Fruit fly (Drosophila melanogaster) whole organism, embryonic: ENCODE data around the gene kkv.

Source experiments
- Antp ChIP-seq: fragments of 200-800 bp; sonication (Bioruptor generic); optimal IDR thresholded peaks from 3 replicates; lab custom pipeline; 2016; ENCODE audit warnings: missing biosample characterization, missing genetic modification characterization
- Asciz ChIP-seq: fragments of 200-800 bp; sonication (Bioruptor generic); optimal IDR thresholded peaks from 2 replicates; lab custom pipeline; 2017; ENCODE audit warnings: missing biosample characterization, mild to moderate bottlenecking, missing genetic modification characterization, missing genetic modification reagents
- CG10462 ChIP-seq: fragments of 200-800 bp; sonication (Bioruptor generic); optimal IDR thresholded peaks from 2 replicates; lab custom pipeline; 2016; ENCODE audit warnings: missing biosample characterization, missing genetic modification characterization
- CG10543 ChIP-seq: fragments of 200-800 bp; sonication (Bioruptor generic); optimal IDR thresholded peaks from 3 replicates; lab custom pipeline; 2017; ENCODE audit warnings: missing biosample characterization, mild to moderate bottlenecking, missing genetic modification characterization, moderate library complexity
- CG13424 ChIP-seq: fragments of 200-800 bp; sonication (Bioruptor generic); optimal IDR thresholded peaks from 2 replicates; lab custom pipeline; 2019; ENCODE audit warnings: missing biosample characterization, mild to moderate bottlenecking, missing genetic modification characterization, moderate library complexity
- CG14710 ChIP-seq: fragments of 200-800 bp; sonication (Bioruptor generic); optimal IDR thresholded peaks from 3 replicates; lab custom pipeline; 2019; ENCODE audit warnings: missing biosample characterization, mild to moderate bottlenecking, missing genetic modification characterization, moderate library complexity
- CG15011 ChIP-seq: fragments of 200-800 bp; sonication (Bioruptor generic); optimal IDR thresholded peaks from 3 replicates; lab custom pipeline; 2018; ENCODE audit warnings: missing biosample characterization, mild to moderate bottlenecking, missing genetic modification characterization
- CG16815 ChIP-seq: fragments of 200-800 bp; sonication (Bioruptor generic); optimal IDR thresholded peaks from 3 replicates; lab custom pipeline; 2017; ENCODE audit warnings: missing biosample characterization, mild to moderate bottlenecking, missing genetic modification characterization
- CG17328 ChIP-seq: fragments of 200-800 bp; sonication (Bioruptor generic); IDR thresholded peaks from 2 replicates; pipeline ENCODE4 v1.3.6; 2022; ENCODE audit warnings: missing biosample characterization, missing genetic modification characterization
- CG17829 ChIP-seq: fragments of 200-800 bp; optimal IDR thresholded peaks from 2 replicates; lab custom pipeline; 2019; ENCODE audit warnings: missing biosample characterization, mild to moderate bottlenecking, missing genetic modification characterization, moderate library complexity
- CG17912 ChIP-seq: fragments of 200-800 bp; sonication (Bioruptor generic); optimal IDR thresholded peaks from 2 replicates; lab custom pipeline; 2018; ENCODE audit warnings: missing biosample characterization, mild to moderate bottlenecking, missing genetic modification characterization
- CG18476 ChIP-seq: fragments of 200-800 bp; sonication (Bioruptor generic); optimal IDR thresholded peaks from 2 replicates; lab custom pipeline; 2016; ENCODE audit warnings: missing biosample characterization, mild to moderate bottlenecking, missing genetic modification characterization
- CG2712 ChIP-seq: fragments of 200-800 bp; optimal IDR thresholded peaks from 3 replicates; lab custom pipeline; 2019; ENCODE audit warnings: missing biosample characterization, mild to moderate bottlenecking, missing genetic modification characterization, moderate library complexity
- CG30431 ChIP-seq: fragments of 200-800 bp; sonication (Bioruptor generic); optimal IDR thresholded peaks from 2 replicates; lab custom pipeline; 2017; ENCODE audit warnings: missing biosample characterization, missing genetic modification characterization
- CG3281 ChIP-seq: fragments of 200-800 bp; sonication (Bioruptor generic); optimal IDR thresholded peaks from 3 replicates; lab custom pipeline; 2017; ENCODE audit warnings: missing biosample characterization, mild to moderate bottlenecking, missing genetic modification characterization
- CG4328 ChIP-seq: fragments of 200-800 bp; sonication (Bioruptor generic); optimal IDR thresholded peaks from 3 replicates; lab custom pipeline; 2017; ENCODE audit warnings: missing biosample characterization, missing genetic modification reagents, missing genetic modification characterization
- CG6854 ChIP-seq: fragments of 200-800 bp; sonication (Bioruptor generic); optimal IDR thresholded peaks from 3 replicates; lab custom pipeline; 2017; ENCODE audit warnings: missing biosample characterization, mild to moderate bottlenecking, missing genetic modification characterization
- CG7556 ChIP-seq: fragments of 200-800 bp; sonication (Bioruptor generic); optimal IDR thresholded peaks from 2 replicates; lab custom pipeline; 2017; ENCODE audit warnings: missing biosample characterization, mild to moderate bottlenecking, missing genetic modification characterization
- CG8281 ChIP-seq: fragments of 200-800 bp; sonication (Bioruptor generic); optimal IDR thresholded peaks from 2 replicates; lab custom pipeline; 2018; ENCODE audit warnings: missing biosample characterization, mild to moderate bottlenecking, missing genetic modification characterization, moderate library complexity
- CG9876 ChIP-seq: fragments of 200-800 bp; sonication (Bioruptor generic); optimal IDR thresholded peaks from 2 replicates; lab custom pipeline; 2016; ENCODE audit warnings: missing biosample characterization, missing genetic modification characterization
- D ChIP-seq, 2 experiments: fragments of 200-800 bp in 1 of 2; fragments of >200 bp in 1 of 2; sonication (Bioruptor generic) in 1 of 2; optimal IDR thresholded peaks; 2 replicates in 1 of 2; 3 replicates in 1 of 2; lab custom pipeline; 2017; ENCODE audit warnings: mild to moderate bottlenecking in 1 of 2, missing biosample characterization in 1 of 2, missing genetic modification characterization in 1 of 2, missing genetic modification reagents in 1 of 2
- Dbx ChIP-seq: fragments of 200-800 bp; sonication (Bioruptor generic); IDR thresholded peaks from 3 replicates; pipeline ENCODE4 v1.3.6; 2022; ENCODE audit warnings: missing biosample characterization, missing genetic modification characterization
- GATAe ChIP-seq: fragments of 200-800 bp; sonication (Bioruptor generic); conservative IDR thresholded peaks from 2 replicates; pipeline ENCODE4 v1.3.6; 2022; ENCODE audit warnings: missing biosample characterization, missing genetic modification characterization
- Gsc ChIP-seq: fragments of 200-800 bp; sonication (Bioruptor generic); IDR thresholded peaks from 2 replicates; pipeline ENCODE4 v1.3.6; 2022; ENCODE audit warnings: missing biosample characterization, missing genetic modification characterization
- Gug ChIP-seq: fragments of 200-800 bp; sonication (Bioruptor generic); IDR thresholded peaks from 4 replicates; pipeline ENCODE4 v1.3.6; 2022; ENCODE audit warnings: missing biosample characterization, missing genetic modification characterization
- H2.0 ChIP-seq: fragments of 200-800 bp; sonication (Bioruptor generic); IDR thresholded peaks from 2 replicates; pipeline ENCODE4 v1.3.6; 2022; ENCODE audit warnings: missing biosample characterization, missing genetic modification characterization
- HHEX ChIP-seq: fragments of 200-800 bp; sonication (Bioruptor generic); optimal IDR thresholded peaks from 3 replicates; lab custom pipeline; 2017; ENCODE audit warnings: missing biosample characterization, mild to moderate bottlenecking, missing genetic modification characterization, missing genetic modification reagents
- Max ChIP-seq: fragments of 200-800 bp; sonication (Bioruptor generic); optimal IDR thresholded peaks from 2 replicates; lab custom pipeline; 2016; ENCODE audit warnings: missing biosample characterization, mild to moderate bottlenecking, missing genetic modification characterization
- NfI ChIP-seq: fragments of 200-800 bp; sonication (Bioruptor generic); optimal IDR thresholded peaks from 3 replicates; lab custom pipeline; 2018; ENCODE audit warnings: missing biosample characterization, mild to moderate bottlenecking, missing genetic modification characterization, moderate library complexity
- Oaz ChIP-seq: fragments of 200-800 bp; sonication (Bioruptor generic); IDR thresholded peaks from 2 replicates; pipeline ENCODE4 v1.3.6; 2022; ENCODE audit warnings: missing biosample characterization, missing genetic modification characterization
- Sox100B ChIP-seq: fragments of 200-800 bp; sonication (Bioruptor generic); optimal IDR thresholded peaks from 3 replicates; lab custom pipeline; 2018; ENCODE audit warnings: missing biosample characterization, mild to moderate bottlenecking, missing genetic modification characterization
- Sry-δ ChIP-seq: fragments of 200-800 bp; sonication (Bioruptor generic); optimal IDR thresholded peaks from 2 replicates; lab custom pipeline; 2016; ENCODE audit warnings: missing biosample characterization, missing genetic modification characterization
- Xbp1 ChIP-seq: fragments of 200-800 bp; sonication (Bioruptor generic); optimal IDR thresholded peaks from 3 replicates; lab custom pipeline; 2016; ENCODE audit warnings: missing biosample characterization, mild to moderate bottlenecking, missing genetic modification characterization
- bbx ChIP-seq: fragments of 200-800 bp; sonication (Bioruptor generic); IDR thresholded peaks from 2 replicates; pipeline ENCODE4 v1.3.6; 2022; ENCODE audit warnings: missing biosample characterization, missing genetic modification characterization; ENCODE audit not compliant: partially characterized antibody
- btn ChIP-seq: fragments of 200-800 bp; sonication (Bioruptor generic); optimal IDR thresholded peaks from 2 replicates; lab custom pipeline; 2016; ENCODE audit warnings: missing biosample characterization, missing genetic modification characterization
- cwo ChIP-seq: fragments of 200-800 bp; sonication (Bioruptor generic); optimal IDR thresholded peaks from 3 replicates; lab custom pipeline; 2017; ENCODE audit warnings: missing biosample characterization, missing genetic modification characterization, mild to moderate bottlenecking, moderate library complexity, missing genetic modification reagents
- dimm ChIP-seq: fragments of 200-800 bp; sonication (Bioruptor generic); IDR thresholded peaks from 2 replicates; pipeline ENCODE4 v1.3.6; 2022; ENCODE audit warnings: missing biosample characterization, missing genetic modification characterization
- emc ChIP-seq: fragments of 200-800 bp; sonication (Bioruptor generic); optimal IDR thresholded peaks from 2 replicates; lab custom pipeline; 2016; ENCODE audit warnings: missing biosample characterization, missing genetic modification characterization
- ems ChIP-seq: fragments of 200-800 bp; sonication (Bioruptor generic); optimal IDR thresholded peaks from 3 replicates; lab custom pipeline; 2016; ENCODE audit warnings: missing biosample characterization, missing genetic modification characterization
- fd96Cb ChIP-seq: fragments of 200-800 bp; sonication (Bioruptor generic); optimal IDR thresholded peaks from 2 replicates; lab custom pipeline; 2018; ENCODE audit warnings: missing biosample characterization, mild to moderate bottlenecking, missing genetic modification characterization, moderate library complexity
- gem ChIP-seq: fragments of 200-800 bp; sonication (Bioruptor generic); optimal IDR thresholded peaks from 2 replicates; lab custom pipeline; 2019; ENCODE audit warnings: missing biosample characterization, mild to moderate bottlenecking, missing genetic modification characterization, moderate library complexity
- nau ChIP-seq: fragments of 200-800 bp; sonication (Bioruptor generic); optimal IDR thresholded peaks from 3 replicates; lab custom pipeline; 2017; ENCODE audit warnings: missing biosample characterization, mild to moderate bottlenecking, missing genetic modification characterization, missing genetic modification reagents
- oc ChIP-seq: fragments of 200-800 bp; sonication (Bioruptor generic); optimal IDR thresholded peaks from 2 replicates; lab custom pipeline; 2018; ENCODE audit warnings: missing biosample characterization, mild to moderate bottlenecking, missing genetic modification characterization, moderate library complexity
- p53 ChIP-seq: fragments of 200-800 bp; sonication (Bioruptor generic); optimal IDR thresholded peaks from 2 replicates; lab custom pipeline; 2016; ENCODE audit warnings: missing biosample characterization, missing genetic modification characterization
- pho ChIP-seq: fragments of 200-800 bp; sonication (Bioruptor generic); optimal IDR thresholded peaks from 2 replicates; lab custom pipeline; 2016; ENCODE audit warnings: missing biosample characterization, missing genetic modification characterization
- prd ChIP-seq, 3 experiments: fragments of >200 bp in 2 of 3; fragments of 200-800 bp in 1 of 3; sonication (Bioruptor generic) in 1 of 3; optimal IDR thresholded peaks in 2 of 3; IDR thresholded peaks in 1 of 3; 2 replicates in 2 of 3; 3 replicates in 1 of 3; pipeline versions ENCODE4 v1.3.6 to Lab custom; 2017 to 2022; ENCODE audit warnings: missing biosample characterization in 1 of 3, missing genetic modification characterization in 1 of 3
- scrt ChIP-seq: fragments of 200-800 bp; sonication (Bioruptor generic); optimal IDR thresholded peaks from 2 replicates; lab custom pipeline; 2018; ENCODE audit warnings: missing biosample characterization, mild to moderate bottlenecking, missing genetic modification characterization, moderate library complexity
- shn ChIP-seq: fragments of 200-800 bp; sonication (Bioruptor generic); optimal IDR thresholded peaks from 3 replicates; lab custom pipeline; 2016; ENCODE audit warnings: missing biosample characterization, missing genetic modification characterization
- tin ChIP-seq: fragments of 200-800 bp; sonication (Bioruptor generic); optimal IDR thresholded peaks from 3 replicates; lab custom pipeline; 2016; ENCODE audit warnings: missing biosample characterization, missing genetic modification characterization
- wek ChIP-seq: fragments of 200-800 bp; sonication (Bioruptor generic); optimal IDR thresholded peaks from 3 replicates; lab custom pipeline; 2018; ENCODE audit warnings: missing biosample characterization, mild to moderate bottlenecking, missing genetic modification characterization, moderate library complexity

kkv gene

dm6 chr3R:5412987-5413386 lies 20.3 kb upstream of the kkv start (continued):
- peak; percentile 50 for TF ChIP-seq cwo (GFP tag; lab: Kevin White, UChicago)
- no peak for TF ChIP-seq Gug (GFP tag; lab: Robert Waterston, UW)
- peak; percentile 58 for TF ChIP-seq CG2712 (tag; lab: Kevin White, UChicago)
- no peak for TF ChIP-seq dimm (GFP tag; lab: Robert Waterston, UW)
- peak; percentile 26 for TF ChIP-seq CG4328 (GFP tag; lab: Kevin White, UChicago)
- peak; percentile 9 for TF ChIP-seq CG8281
- TF ChIP-seq Gsc (GFP tag; lab: Robert Waterston, UW): no peak
- TF ChIP-seq CG17829 (tag; lab: Kevin White, UChicago): peak; percentile 44
- TF ChIP-seq nau: no peak
- no peak for TF ChIP-seq shn (GFP tag; lab: Kevin White, UChicago)
- TF ChIP-seq Antp (GFP tag; lab: Kevin White, UChicago): no peak
- TF ChIP-seq CG16815 (GFP tag; lab: Kevin White, UChicago): peak; percentile 23
- TF ChIP-seq Sry-δ (GFP tag; lab: Kevin White, UChicago): no peak
- TF ChIP-seq gem: peak; percentile 68
- no peak for TF ChIP-seq prd (optimal IDR thresholded peaks at IDR 0.05; lab: Kevin White, UChicago)
- peak; percentile 51; the same call in 2 of the 3 replicates for TF ChIP-seq prd (GFP tag; IDR thresholded peaks at IDR 0.05; lab: Robert Waterston, UW)
- TF ChIP-seq btn (GFP tag; lab: Kevin White, UChicago): no peak
- TF ChIP-seq CG7556 (GFP tag; lab: Kevin White, UChicago): peak; percentile 75
- no peak for TF ChIP-seq H2.0 (GFP tag; lab: Robert Waterston, UW)
- TF ChIP-seq oc: no peak
- peak; percentile 7 for TF ChIP-seq Max (GFP tag; lab: Kevin White, UChicago)
- TF ChIP-seq Dbx (GFP tag; lab: Robert Waterston, UW): no peak
- TF ChIP-seq HHEX (GFP tag; lab: Kevin White, UChicago): peak; percentile 47
- TF ChIP-seq tin (GFP tag; lab: Kevin White, UChicago): peak; percentile 4
- TF ChIP-seq CG13424 (tag; lab: Kevin White, UChicago): peak; percentile 60
- no peak for TF ChIP-seq bbx (GFP tag; lab: Robert Waterston, UW)
- no peak for TF ChIP-seq Oaz (GFP tag; lab: Robert Waterston, UW)
- TF ChIP-seq wek (GFP tag; lab: Kevin White, UChicago): no peak
- peak; percentile 61 for TF ChIP-seq CG3281 (GFP tag; lab: Kevin White, UChicago)
- no peak for TF ChIP-seq GATAe (GFP tag; lab: Robert Waterston, UW)
- TF ChIP-seq CG6854 (GFP tag; lab: Kevin White, UChicago): peak; percentile 19
- TF ChIP-seq CG10462 (GFP tag; lab: Kevin White, UChicago): no peak
- TF ChIP-seq NfI (GFP tag; lab: Kevin White, UChicago): peak; percentile 27
- no peak for TF ChIP-seq CG14710 (tag; lab: Kevin White, UChicago)
- TF ChIP-seq Asciz (GFP tag; lab: Kevin White, UChicago): peak; percentile 47
- TF ChIP-seq pho (GFP tag; lab: Kevin White, UChicago): no peak
- TF ChIP-seq scrt (GFP tag; lab: Kevin White, UChicago): peak; percentile 4
- no peak for TF ChIP-seq CG17912 (GFP tag; lab: Kevin White, UChicago)
- TF ChIP-seq ems (GFP tag; lab: Kevin White, UChicago): no peak
- peak; percentile 37 for TF ChIP-seq CG18476 (GFP tag; lab: Kevin White, UChicago)
- TF ChIP-seq fd96Cb (tag; lab: Kevin White, UChicago): peak; percentile 33
- TF ChIP-seq CG15011: peak; percentile 5
- peak; percentile 62 for TF ChIP-seq Sox100B
- no peak for TF ChIP-seq p53 (GFP tag; lab: Kevin White, UChicago)
- TF ChIP-seq Xbp1 (GFP tag; lab: Kevin White, UChicago): peak; percentile 42
- no peak for TF ChIP-seq CG9876 (GFP tag; lab: Kevin White, UChicago)
- peak; percentile 21; the same call in 1 of the 2 replicates for TF ChIP-seq CG17328 (GFP tag; lab: Robert Waterston, UW)
- TF ChIP-seq CG10543 (GFP tag; lab: Kevin White, UChicago): peak; percentile 16
- TF ChIP-seq D (optimal IDR thresholded peaks at IDR 0.05; lab: Kevin White, UChicago): no peak
- TF ChIP-seq D (GFP tag; optimal IDR thresholded peaks at IDR 0.05; lab: Kevin White, UChicago): peak; percentile 44
- no peak for TF ChIP-seq emc (GFP tag; lab: Kevin White, UChicago)
- no peak for TF ChIP-seq CG30431
